Worm (Caenorhabditis elegans): Measurements from ENCODE around the gene T19H12.12.

ce11 chrV:4862737-4863136 is 21.9 kb upstream of the T19H12.12 start, which contains the start of gene C37H5.13:
- TF ChIP-seq atf-7 (tag; optimal IDR thresholded peaks at IDR 0.05), result no peak
- no peak for TF ChIP-seq unc-62 (GFP tag; optimal IDR thresholded peaks at IDR 0.05)
- TF ChIP-seq C06A6.2 (GFP tag; conservative IDR thresholded peaks at IDR 0.05), result no peak
- TF ChIP-seq F49E8.2 (tag; optimal IDR thresholded peaks at IDR 0.05; ENCODE audit: insufficient read depth), result no peak
- no peak for TF ChIP-seq F55B11.4 (tag; optimal IDR thresholded peaks at IDR 0.05; ENCODE audit: borderline replicate concordance, insufficient read depth)
- no peak for TF ChIP-seq rec-8 (tag; optimal IDR thresholded peaks at IDR 0.05)

All from whole organism, young adult.